Worm (Caenorhabditis elegans) whole organism, L2 larva: ENCODE measurements around the gene syx-5.

Experiments used
- C34F6.9 ChIP-seq: fragments of 150-350 bp; optimal IDR thresholded peaks from 2 replicates; lab custom pipeline; 2014; ENCODE audit warnings: missing biosample characterization, missing genetic modification characterization
- F13H6.1 ChIP-seq: sonication (generic microtip); optimal IDR thresholded peaks from 2 replicates; lab custom pipeline; 2016; ENCODE audit warnings: missing genetic modification characterization, missing compliant biosample characterization
- R02D3.7 ChIP-seq: fragments of 150-350 bp; optimal IDR thresholded peaks from 2 replicates; lab custom pipeline; 2014; ENCODE audit warnings: missing biosample characterization, missing genetic modification characterization
- Y55F3AM.14 ChIP-seq: fragments of 200-800 bp; sonication (Bioruptor generic); optimal IDR thresholded peaks from 2 replicates; lab custom pipeline; 2018; ENCODE audit warnings: mild to moderate bottlenecking, missing genetic modification characterization, missing compliant biosample characterization
- ZK546.5 ChIP-seq: sonication (generic microtip); optimal IDR thresholded peaks from 2 replicates; lab custom pipeline; 2017; ENCODE audit warnings: missing biosample characterization, missing genetic modification characterization
- alr-1 ChIP-seq: fragments of 150-350 bp; optimal IDR thresholded peaks from 2 replicates; lab custom pipeline; 2014; ENCODE audit warnings: missing biosample characterization, missing genetic modification characterization
- aly-2 ChIP-seq: fragments of 150-350 bp; optimal IDR thresholded peaks from 2 replicates; lab custom pipeline; 2014; ENCODE audit warnings: missing biosample characterization, missing genetic modification characterization
- ama-1 ChIP-seq: fragments of 150-350 bp; optimal IDR thresholded peaks from 2 replicates; lab custom pipeline; 2018; ENCODE audit warnings: inconsistent platforms
- blmp-1 ChIP-seq: sonication (generic microtip); optimal IDR thresholded peaks from 2 replicates; lab custom pipeline; 2017; ENCODE audit warnings: missing genetic modification characterization, mild to moderate bottlenecking, missing compliant biosample characterization, antibody characterized with exemption, moderate library complexity; ENCODE audit not compliant: insufficient read depth
- crh-2 ChIP-seq: sonication (generic microtip); optimal IDR thresholded peaks from 2 replicates; lab custom pipeline; 2017; ENCODE audit warnings: missing biosample characterization, missing genetic modification characterization
- egl-27 ChIP-seq: sonication (generic microtip); optimal IDR thresholded peaks from 3 replicates; lab custom pipeline; 2017; ENCODE audit warnings: missing biosample characterization, missing genetic modification reagents, missing genetic modification characterization
- elt-1 ChIP-seq: fragments of 150-350 bp; optimal IDR thresholded peaks from 2 replicates; lab custom pipeline; 2014; ENCODE audit warnings: missing biosample characterization, missing genetic modification characterization
- fos-1 ChIP-seq: fragments of 150-350 bp; optimal IDR thresholded peaks from 2 replicates; lab custom pipeline; 2014; ENCODE audit warnings: missing biosample characterization, missing genetic modification characterization
- gmeb-1 ChIP-seq: fragments of 150-350 bp; optimal IDR thresholded peaks from 2 replicates; lab custom pipeline; 2014; ENCODE audit warnings: missing biosample characterization, missing genetic modification characterization
- lin-11 ChIP-seq: fragments of 150-350 bp; sonication (generic microtip); optimal IDR thresholded peaks from 2 replicates; lab custom pipeline; 2014; ENCODE audit warnings: missing biosample characterization, missing genetic modification characterization, inconsistent platforms, mixed read lengths
- lin-39 ChIP-seq: fragments of 150-350 bp; optimal IDR thresholded peaks from 2 replicates; lab custom pipeline; 2014; ENCODE audit warnings: missing biosample characterization, missing genetic modification reagents, missing genetic modification characterization
- lsy-2 ChIP-seq, 2 experiments: fragments of 150-350 bp in 1 of 2; sonication (generic microtip) in 1 of 2; optimal IDR thresholded peaks; 2 replicates each; lab custom pipeline; 2014 to 2017; ENCODE audit warnings: missing biosample characterization in 2 of 2, missing genetic modification characterization in 2 of 2
- mbf-1 ChIP-seq: sonication (generic microtip); optimal IDR thresholded peaks from 2 replicates; lab custom pipeline; 2017; ENCODE audit warnings: missing biosample characterization, missing genetic modification characterization
- mdl-1 ChIP-seq, 2 experiments: fragments of 150-350 bp in 1 of 2; sonication (generic microtip) in 1 of 2; optimal IDR thresholded peaks; 2 replicates each; lab custom pipeline; 2017; ENCODE audit warnings: missing biosample characterization in 2 of 2, missing genetic modification characterization in 2 of 2
- nhr-10 ChIP-seq: sonication (generic microtip); optimal IDR thresholded peaks from 2 replicates; lab custom pipeline; 2017; ENCODE audit warnings: missing biosample characterization, missing genetic modification characterization
- nhr-11 ChIP-seq: fragments of 150-350 bp; optimal IDR thresholded peaks from 2 replicates; lab custom pipeline; 2014; ENCODE audit warnings: missing biosample characterization, missing genetic modification characterization
- nhr-12 ChIP-seq: fragments of 150-350 bp; optimal IDR thresholded peaks from 2 replicates; lab custom pipeline; 2014; ENCODE audit warnings: missing biosample characterization, missing genetic modification characterization
- nhr-129 ChIP-seq: fragments of 150-350 bp; optimal IDR thresholded peaks from 2 replicates; lab custom pipeline; 2014; ENCODE audit warnings: missing biosample characterization, missing genetic modification characterization
- nhr-21 ChIP-seq: fragments of 150-350 bp; optimal IDR thresholded peaks from 2 replicates; lab custom pipeline; 2014; ENCODE audit warnings: missing biosample characterization, missing genetic modification characterization
- nhr-237 ChIP-seq: fragments of 150-350 bp; optimal IDR thresholded peaks from 2 replicates; lab custom pipeline; 2014; ENCODE audit warnings: missing biosample characterization, missing genetic modification characterization
- nhr-25 ChIP-seq: fragments of 150-350 bp; sonication (generic microtip); optimal IDR thresholded peaks from 3 replicates; lab custom pipeline; 2014; ENCODE audit warnings: missing biosample characterization, missing genetic modification characterization
- nhr-6 ChIP-seq: fragments of 150-350 bp; optimal IDR thresholded peaks from 2 replicates; lab custom pipeline; 2014; ENCODE audit warnings: missing biosample characterization, missing genetic modification characterization
- peb-1 ChIP-seq: fragments of 150-350 bp; optimal IDR thresholded peaks from 2 replicates; lab custom pipeline; 2014; ENCODE audit warnings: missing biosample characterization, missing genetic modification characterization
- sem-4 ChIP-seq: fragments of 150-350 bp; optimal IDR thresholded peaks from 2 replicates; lab custom pipeline; 2014; ENCODE audit warnings: missing biosample characterization, missing genetic modification reagents, missing genetic modification characterization
- skn-1 ChIP-seq: sonication (generic microtip); optimal IDR thresholded peaks from 2 replicates; lab custom pipeline; 2017; ENCODE audit warnings: missing biosample characterization, missing genetic modification characterization
- sma-3 ChIP-seq: sonication (generic microtip); optimal IDR thresholded peaks from 2 replicates; lab custom pipeline; 2016; ENCODE audit warnings: missing genetic modification reagents, missing genetic modification characterization, missing compliant biosample characterization
- sma-9 ChIP-seq, 2 experiments: fragments of 150-350 bp in 1 of 2; sonication (generic microtip) in 1 of 2; optimal IDR thresholded peaks; 2 replicates each; lab custom pipeline; 2014 to 2016; ENCODE audit warnings: missing genetic modification characterization in 2 of 2, mild to moderate bottlenecking in 1 of 2, missing biosample characterization in 1 of 2, missing compliant biosample characterization in 1 of 2, missing genetic modification reagents in 1 of 2, moderate library complexity in 1 of 2
- snpc-4 ChIP-seq: fragments of 150-350 bp; optimal IDR thresholded peaks from 2 replicates; lab custom pipeline; 2014; ENCODE audit warnings: missing biosample characterization, missing genetic modification characterization
- unc-39 ChIP-seq: fragments of 150-350 bp; optimal IDR thresholded peaks from 2 replicates; lab custom pipeline; 2014; ENCODE audit warnings: missing biosample characterization, missing genetic modification characterization
- unc-62 ChIP-seq: fragments of 150-350 bp; optimal IDR thresholded peaks from 2 replicates; lab custom pipeline; 2014; ENCODE audit warnings: missing biosample characterization, missing genetic modification reagents, missing genetic modification characterization
- zag-1 ChIP-seq: fragments of 150-350 bp; optimal IDR thresholded peaks from 2 replicates; lab custom pipeline; 2014; ENCODE audit warnings: missing biosample characterization, missing genetic modification characterization
- ztf-1 ChIP-seq: fragments of 200-800 bp; sonication (Bioruptor generic); conservative IDR thresholded peaks from 2 replicates; pipeline ENCODE4 v1.3.6; 2022; ENCODE audit warnings: missing genetic modification characterization, missing compliant biosample characterization
- ztf-4 ChIP-seq: fragments of 150-350 bp; optimal IDR thresholded peaks from 2 replicates; lab custom pipeline; 2014; ENCODE audit warnings: missing biosample characterization, missing genetic modification characterization

The syx-5 gene

ce11 chrV:11801076-11801849 is 36.6 kb downstream of the syx-5 start:
- TF ChIP-seq nhr-21 (tag; lab: Kevin White, UChicago) (peak; percentile 85), ztf-1 (GFP tag; lab: Robert Waterston, UW) (no peak), egl-27 (tag; lab: Kevin White, UChicago) (peak; percentile 59), lsy-2 (tag; optimal IDR thresholded peaks at IDR 0.05; lab: Kevin White, UChicago) (peak in 1 of 2 experiments; percentile 57), sma-9 (GFP tag; optimal IDR thresholded peaks at IDR 0.05; lab: Kevin White, UChicago) (peak; percentile 95), sma-9 (tag; optimal IDR thresholded peaks at IDR 0.05; lab: Kevin White, UChicago) (no peak), nhr-25 (tag; lab: Kevin White, UChicago) (peak; percentile 70), fos-1 (tag; lab: Kevin White, UChicago) (peak; percentile 76), sma-3 (GFP tag; lab: Kevin White, UChicago) (peak; percentile 86), unc-62 (GFP tag; lab: Kevin White, UChicago) (no peak), blmp-1 (tag; lab: Kevin White, UChicago) (peak; percentile 61), nhr-11 (tag; lab: Kevin White, UChicago) (no peak), nhr-10 (tag; lab: Kevin White, UChicago) (no peak)

ce11 chrV:11802508-11802907 is 37.8 kb downstream of the syx-5 start:
- TF ChIP-seq sem-4 (tag; lab: Kevin White, UChicago) (peak; percentile 71), lin-39 (tag; lab: Kevin White, UChicago) (no peak), nhr-129 (tag; lab: Kevin White, UChicago) (peak; percentile 31), fos-1 (tag; lab: Kevin White, UChicago) (peak; percentile 61), nhr-21 (tag; lab: Kevin White, UChicago) (peak; percentile 99), egl-27 (tag; lab: Kevin White, UChicago) (peak; percentile 91), mbf-1 (tag; lab: Kevin White, UChicago) (no peak), nhr-12 (tag; lab: Kevin White, UChicago) (no peak), ztf-1 (GFP tag; lab: Robert Waterston, UW) (no peak), F13H6.1 (tag; lab: Kevin White, UChicago) (peak; percentile 79), ZK546.5 (tag; lab: Kevin White, UChicago) (no peak), mdl-1 (tag; optimal IDR thresholded peaks at IDR 0.05; lab: Kevin White, UChicago) (peak; percentile 79 to 89), snpc-4 (tag; lab: Kevin White, UChicago) (no peak), crh-2 (tag; lab: Kevin White, UChicago) (peak; percentile 84), unc-62 (GFP tag; lab: Kevin White, UChicago) (no peak), Y55F3AM.14 (GFP tag; lab: Kevin White, UChicago) (peak; percentile 83), skn-1 (tag; lab: Kevin White, UChicago) (no peak), ama-1 (lab: Kevin White, UChicago) (no peak), nhr-6 (peak; percentile 54), nhr-237 (tag; lab: Kevin White, UChicago) (no peak), alr-1 (tag; lab: Kevin White, UChicago) (no peak), R02D3.7 (no peak), gmeb-1 (tag; lab: Kevin White, UChicago) (peak; percentile 57), sma-3 (GFP tag; lab: Kevin White, UChicago) (peak; percentile 99), unc-39 (tag; lab: Kevin White, UChicago) (no peak), blmp-1 (tag; lab: Kevin White, UChicago) (peak; percentile 97), lin-11 (tag; lab: Kevin White, UChicago) (no peak), sma-9 (GFP tag; optimal IDR thresholded peaks at IDR 0.05; lab: Kevin White, UChicago) (peak; percentile 99), sma-9 (tag; optimal IDR thresholded peaks at IDR 0.05; lab: Kevin White, UChicago) (peak; percentile 15), aly-2 (tag; lab: Kevin White, UChicago) (no peak), lsy-2 (tag; optimal IDR thresholded peaks at IDR 0.05; lab: Kevin White, UChicago) (peak in 1 of 2 experiments; percentile 60), nhr-25 (tag; lab: Kevin White, UChicago) (peak; percentile 96), ztf-4 (tag; lab: Kevin White, UChicago) (no peak), peb-1 (tag; lab: Kevin White, UChicago) (no peak), elt-1 (tag; lab: Kevin White, UChicago) (no peak), C34F6.9 (no peak), zag-1 (tag; lab: Kevin White, UChicago) (no peak)
